Worm (Caenorhabditis elegans) whole organism, L2 larva: ENCODE measurements around the gene alkb-8.

Experiments used
- mab-5 ChIP-seq: fragments of 150-350 bp; optimal IDR thresholded peaks from 2 replicates; lab custom pipeline; 2014; ENCODE audit warnings: missing biosample characterization, missing genetic modification characterization
- mdl-1 ChIP-seq, 2 experiments: fragments of 150-350 bp in 1 of 2; sonication (generic microtip) in 1 of 2; optimal IDR thresholded peaks; 2 replicates each; lab custom pipeline; 2017; ENCODE audit warnings: missing biosample characterization in 2 of 2, missing genetic modification characterization in 2 of 2
- nhr-11 ChIP-seq: fragments of 150-350 bp; optimal IDR thresholded peaks from 2 replicates; lab custom pipeline; 2014; ENCODE audit warnings: missing biosample characterization, missing genetic modification characterization
- nhr-237 ChIP-seq: fragments of 150-350 bp; optimal IDR thresholded peaks from 2 replicates; lab custom pipeline; 2014; ENCODE audit warnings: missing biosample characterization, missing genetic modification characterization

DNA sequence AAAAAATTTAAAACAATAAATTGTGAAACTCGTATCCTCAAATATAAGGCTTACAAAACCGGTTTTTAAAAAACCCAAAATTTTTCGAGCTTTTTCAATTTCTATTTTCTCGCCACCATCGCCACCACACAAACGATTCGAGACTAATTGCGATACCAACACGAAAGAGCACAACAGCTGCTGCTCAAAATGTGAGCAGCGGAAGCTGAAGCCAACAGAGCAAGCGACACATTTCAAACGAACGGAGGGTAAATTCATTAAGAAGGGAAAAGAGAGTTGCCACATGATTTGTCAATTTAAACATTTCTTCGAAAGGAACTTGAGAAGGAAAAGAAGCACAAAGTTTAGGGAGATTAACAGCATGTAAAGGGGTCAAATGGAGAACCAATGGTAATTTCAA is 30.0 kb upstream of the alkb-8 start:
- TF ChIP-seq nhr-11: no peak
- TF ChIP-seq nhr-237 (tag; lab: Kevin White, UChicago): no peak
- TF ChIP-seq mdl-1 (tag; optimal IDR thresholded peaks at IDR 0.05; lab: Kevin White, UChicago): no peak
- no peak for TF ChIP-seq mab-5
